Worm (Caenorhabditis elegans) whole organism, L3 larva: Measurements from ENCODE around the gene dhs-16.

Experiments used
- R02D3.7 ChIP-seq: fragments of 150-350 bp; optimal IDR thresholded peaks from 2 replicates; lab custom pipeline; 2014; ENCODE audit warnings: missing biosample characterization, missing genetic modification characterization
- ZK546.5 ChIP-seq: sonication (generic microtip); optimal IDR thresholded peaks from 2 replicates; lab custom pipeline; 2017; ENCODE audit warnings: missing biosample characterization, missing genetic modification characterization
- aly-2 ChIP-seq: fragments of 150-350 bp; optimal IDR thresholded peaks from 2 replicates; lab custom pipeline; 2014; ENCODE audit warnings: missing biosample characterization, missing genetic modification characterization
- ama-1 ChIP-seq: fragments of 150-350 bp; optimal IDR thresholded peaks from 2 replicates; lab custom pipeline; 2018
- ceh-16 ChIP-seq: sonication (generic microtip); optimal IDR thresholded peaks from 2 replicates; lab custom pipeline; 2017; ENCODE audit warnings: missing biosample characterization, missing genetic modification characterization
- ceh-28 ChIP-seq: fragments of 150-350 bp; optimal IDR thresholded peaks from 2 replicates; lab custom pipeline; 2014; ENCODE audit warnings: missing biosample characterization, missing genetic modification reagents, missing genetic modification characterization
- ceh-82 ChIP-seq: fragments of 150-350 bp; optimal IDR thresholded peaks from 2 replicates; lab custom pipeline; 2014; ENCODE audit warnings: missing biosample characterization, missing genetic modification characterization
- ceh-9 ChIP-seq: sonication (generic microtip); optimal IDR thresholded peaks from 2 replicates; lab custom pipeline; 2018; ENCODE audit warnings: missing biosample characterization, missing genetic modification characterization
- daf-12 ChIP-seq: fragments of 150-350 bp; optimal IDR thresholded peaks from 2 replicates; lab custom pipeline; 2014; ENCODE audit warnings: missing biosample characterization, missing genetic modification reagents, missing genetic modification characterization
- egl-27 ChIP-seq: sonication (generic microtip); optimal IDR thresholded peaks from 4 replicates; lab custom pipeline; 2017; ENCODE audit warnings: missing biosample characterization, missing genetic modification reagents, missing genetic modification characterization
- egl-5 ChIP-seq: fragments of 150-350 bp; optimal IDR thresholded peaks from 2 replicates; lab custom pipeline; 2017; ENCODE audit warnings: missing biosample characterization, missing genetic modification reagents, missing genetic modification characterization, inconsistent platforms
- elt-1 ChIP-seq: fragments of 150-350 bp; optimal IDR thresholded peaks from 2 replicates; lab custom pipeline; 2014; ENCODE audit warnings: missing biosample characterization, missing genetic modification characterization
- elt-2 ChIP-seq: sonication (generic microtip); optimal IDR thresholded peaks from 2 replicates; lab custom pipeline; 2016; ENCODE audit warnings: missing genetic modification reagents, mild to moderate bottlenecking, missing genetic modification characterization, missing compliant biosample characterization
- elt-3 ChIP-seq, 3 experiments: fragments of 150-350 bp in 1 of 3; sonication (generic microtip) in 2 of 3; optimal IDR thresholded peaks; 2 replicates in 2 of 3; 4 replicates in 1 of 3; lab custom pipeline; 2014 to 2017; ENCODE audit warnings: missing biosample characterization in 3 of 3, missing genetic modification characterization in 3 of 3
- eor-1 ChIP-seq, 2 experiments: fragments of 150-350 bp; optimal IDR thresholded peaks; 2 replicates each; lab custom pipeline; 2014 to 2018; ENCODE audit warnings: missing biosample characterization in 2 of 2, missing genetic modification characterization in 2 of 2
- fkh-10 ChIP-seq: sonication (generic microtip); optimal IDR thresholded peaks from 2 replicates; lab custom pipeline; 2017; ENCODE audit warnings: missing biosample characterization, missing genetic modification reagents, missing genetic modification characterization
- fkh-2 ChIP-seq: fragments of 150-350 bp; optimal IDR thresholded peaks from 2 replicates; lab custom pipeline; 2014; ENCODE audit warnings: missing biosample characterization, missing genetic modification reagents, missing genetic modification characterization
- fos-1 ChIP-seq: fragments of 150-350 bp; optimal IDR thresholded peaks from 2 replicates; lab custom pipeline; 2014; ENCODE audit warnings: missing biosample characterization, missing genetic modification characterization
- hmg-11 ChIP-seq: sonication (generic microtip); optimal IDR thresholded peaks from 2 replicates; lab custom pipeline; 2016; ENCODE audit warnings: missing genetic modification characterization, missing compliant biosample characterization
- jun-1 ChIP-seq: fragments of 150-350 bp; optimal IDR thresholded peaks from 2 replicates; lab custom pipeline; 2014; ENCODE audit warnings: missing biosample characterization, missing genetic modification reagents, missing genetic modification characterization
- lin-15B ChIP-seq: fragments of 150-350 bp; optimal IDR thresholded peaks from 2 replicates; lab custom pipeline; 2014; ENCODE audit warnings: missing biosample characterization, missing genetic modification characterization
- lin-39 ChIP-seq: fragments of 150-350 bp; optimal IDR thresholded peaks from 2 replicates; lab custom pipeline; 2018; ENCODE audit warnings: missing biosample characterization, missing genetic modification reagents, missing genetic modification characterization
- lsy-12 ChIP-seq: sonication (generic microtip); optimal IDR thresholded peaks from 2 replicates; lab custom pipeline; 2016; ENCODE audit warnings: mild to moderate bottlenecking, missing genetic modification characterization, missing compliant biosample characterization
- mdl-1 ChIP-seq: fragments of 150-350 bp; optimal IDR thresholded peaks from 2 replicates; lab custom pipeline; 2014; ENCODE audit warnings: missing biosample characterization, missing genetic modification characterization
- mml-1 ChIP-seq: fragments of 150-350 bp; sonication (generic microtip); optimal IDR thresholded peaks from 3 replicates; lab custom pipeline; 2014; ENCODE audit warnings: missing biosample characterization, missing genetic modification characterization
- nfya-1 ChIP-seq: sonication (generic microtip); optimal IDR thresholded peaks from 2 replicates; lab custom pipeline; 2017; ENCODE audit warnings: missing genetic modification characterization, mild to moderate bottlenecking, missing compliant biosample characterization, antibody characterized with exemption, moderate library complexity; ENCODE audit not compliant: insufficient read depth
- nhr-11 ChIP-seq: fragments of 150-350 bp; optimal IDR thresholded peaks from 2 replicates; lab custom pipeline; 2014; ENCODE audit warnings: missing biosample characterization, missing genetic modification characterization
- nhr-12 ChIP-seq: fragments of 150-350 bp; optimal IDR thresholded peaks from 2 replicates; lab custom pipeline; 2014; ENCODE audit warnings: missing biosample characterization, missing genetic modification characterization
- nhr-23 ChIP-seq: fragments of 150-350 bp; optimal IDR thresholded peaks from 2 replicates; lab custom pipeline; 2014; ENCODE audit warnings: missing biosample characterization, missing genetic modification reagents, missing genetic modification characterization
- nhr-237 ChIP-seq: fragments of 150-350 bp; optimal IDR thresholded peaks from 2 replicates; lab custom pipeline; 2014; ENCODE audit warnings: missing biosample characterization, missing genetic modification characterization
- nhr-25 ChIP-seq: sonication (generic microtip); optimal IDR thresholded peaks from 2 replicates; lab custom pipeline; 2017; ENCODE audit warnings: missing biosample characterization, missing genetic modification characterization
- nhr-28 ChIP-seq: fragments of 150-350 bp; optimal IDR thresholded peaks from 2 replicates; lab custom pipeline; 2014; ENCODE audit warnings: missing biosample characterization, missing genetic modification characterization
- nhr-43 ChIP-seq: sonication (generic microtip); optimal IDR thresholded peaks from 2 replicates; lab custom pipeline; 2016; ENCODE audit warnings: mild to moderate bottlenecking, missing genetic modification characterization, missing compliant biosample characterization; ENCODE audit not compliant: poor library complexity, severe bottlenecking
- nhr-67 ChIP-seq: fragments of 150-350 bp; optimal IDR thresholded peaks from 2 replicates; lab custom pipeline; 2014; ENCODE audit warnings: missing biosample characterization, missing genetic modification characterization
- nhr-76 ChIP-seq: fragments of 150-350 bp; sonication (generic microtip); optimal IDR thresholded peaks from 5 replicates; lab custom pipeline; 2014; ENCODE audit warnings: missing biosample characterization, missing genetic modification characterization
- nhr-77 ChIP-seq: fragments of 150-350 bp; optimal IDR thresholded peaks from 2 replicates; lab custom pipeline; 2014; ENCODE audit warnings: missing biosample characterization, missing genetic modification characterization
- pha-4 ChIP-seq: fragments of 150-350 bp; optimal IDR thresholded peaks from 2 replicates; lab custom pipeline; 2014; ENCODE audit warnings: missing biosample characterization, missing genetic modification reagents, missing genetic modification characterization
- pqm-1 ChIP-seq: fragments of 150-350 bp; optimal IDR thresholded peaks from 2 replicates; lab custom pipeline; 2017; ENCODE audit warnings: missing biosample characterization, missing genetic modification characterization, inconsistent platforms
- sea-2 ChIP-seq: fragments of 150-350 bp; sonication (generic microtip); optimal IDR thresholded peaks from 4 replicates; lab custom pipeline; 2014; ENCODE audit warnings: missing biosample characterization, missing genetic modification reagents, missing genetic modification characterization
- skn-1 ChIP-seq: fragments of 150-350 bp; optimal IDR thresholded peaks from 2 replicates; lab custom pipeline; 2014; ENCODE audit warnings: missing biosample characterization, missing genetic modification characterization
- snpc-4 ChIP-seq: fragments of 150-350 bp; optimal IDR thresholded peaks from 2 replicates; lab custom pipeline; 2014; ENCODE audit warnings: missing biosample characterization, missing genetic modification characterization
- tbx-2 ChIP-seq: sonication (generic microtip); optimal IDR thresholded peaks from 2 replicates; lab custom pipeline; 2016; ENCODE audit warnings: mild to moderate bottlenecking, missing genetic modification characterization, missing compliant biosample characterization
- unc-39 ChIP-seq: sonication (generic microtip); optimal IDR thresholded peaks from 4 replicates; lab custom pipeline; 2017; ENCODE audit warnings: missing biosample characterization, missing genetic modification characterization
- unc-62 ChIP-seq: fragments of 150-350 bp; sonication (generic microtip); optimal IDR thresholded peaks from 4 replicates; lab custom pipeline; 2014; ENCODE audit warnings: missing biosample characterization, missing genetic modification reagents, missing genetic modification characterization
- zag-1 ChIP-seq: fragments of 150-350 bp; optimal IDR thresholded peaks from 2 replicates; lab custom pipeline; 2014; ENCODE audit warnings: missing biosample characterization, missing genetic modification characterization
- ztf-11 ChIP-seq: fragments of 150-350 bp; optimal IDR thresholded peaks from 2 replicates; lab custom pipeline; 2014; ENCODE audit warnings: missing biosample characterization, missing genetic modification characterization
- ztf-4 ChIP-seq: fragments of 150-350 bp; optimal IDR thresholded peaks from 2 replicates; lab custom pipeline; 2014; ENCODE audit warnings: missing biosample characterization, missing genetic modification characterization

The dhs-16 gene

ce11 chrV:5996114-5996513 lies 12.6 kb downstream of the dhs-16 start, which contains the start of gene cpg-4:
TSS of gene cpg-4 (plus strand) at chrV:5996416.
- TF ChIP-seq egl-5 (no peak), fkh-2 (tag; lab: Kevin White, UChicago) (no peak), daf-12 (tag; lab: Kevin White, UChicago) (no peak), mml-1 (tag; lab: Kevin White, UChicago) (no peak), fos-1 (tag; lab: Kevin White, UChicago) (no peak), mdl-1 (tag; lab: Kevin White, UChicago) (no peak), aly-2 (tag; lab: Kevin White, UChicago) (no peak), nhr-23 (tag; lab: Kevin White, UChicago) (no peak), elt-2 (tag; lab: Kevin White, UChicago) (no peak), nhr-11 (no peak), nhr-28 (tag; lab: Kevin White, UChicago) (no peak), jun-1 (no peak), ZK546.5 (no peak), nhr-25 (no peak), nfya-1 (tag; lab: Kevin White, UChicago) (no peak)

- peak; percentile 97 for TF ChIP-seq hmg-11
- TF ChIP-seq elt-3 (tag; optimal IDR thresholded peaks at IDR 0.05; lab: Kevin White, UChicago), result peak in 1 of 3 experiments; percentile 82
- peak; percentile 95 for TF ChIP-seq pha-4 (tag; lab: Kevin White, UChicago)
- TF ChIP-seq tbx-2 (tag; lab: Kevin White, UChicago), result peak; percentile 89
- peak; percentile 96 for TF ChIP-seq egl-27 (tag; lab: Kevin White, UChicago)
- TF ChIP-seq jun-1, result peak; percentile 99
- peak; percentile 41 for TF ChIP-seq R02D3.7 (tag; lab: Kevin White, UChicago)
- peak; percentile 97 for TF ChIP-seq nhr-23 (tag; lab: Kevin White, UChicago)
- TF ChIP-seq nfya-1 (tag; lab: Kevin White, UChicago), result peak; percentile 91
- peak; percentile 85 for TF ChIP-seq mdl-1 (tag; lab: Kevin White, UChicago)
- peak; percentile 98 for TF ChIP-seq elt-2 (tag; lab: Kevin White, UChicago)
- TF ChIP-seq ceh-16 (tag; lab: Kevin White, UChicago), result no peak
- TF ChIP-seq daf-12 (tag; lab: Kevin White, UChicago), result no peak
- TF ChIP-seq fos-1 (tag; lab: Kevin White, UChicago), result no peak
- TF ChIP-seq ceh-82, result no peak
- no peak for TF ChIP-seq aly-2 (tag; lab: Kevin White, UChicago)
- TF ChIP-seq nhr-76 (tag; lab: Kevin White, UChicago), result peak; percentile 61
- TF ChIP-seq ztf-11 (tag; lab: Kevin White, UChicago), result no peak
- peak; percentile 80 for TF ChIP-seq nhr-77 (tag; lab: Kevin White, UChicago)
- no peak for TF ChIP-seq mml-1 (tag; lab: Kevin White, UChicago)
- peak; percentile 72 for TF ChIP-seq unc-62 (GFP tag; lab: Kevin White, UChicago)
- TF ChIP-seq snpc-4 (tag; lab: Kevin White, UChicago), result peak; percentile 61
- TF ChIP-seq skn-1 (tag; lab: Kevin White, UChicago), result peak; percentile 91
- TF ChIP-seq ceh-28 (tag; lab: Kevin White, UChicago), result peak; percentile 94
- no peak for TF ChIP-seq nhr-12
- TF ChIP-seq eor-1 (tag; optimal IDR thresholded peaks at IDR 0.05; lab: Kevin White, UChicago), result no peak
- TF ChIP-seq ztf-4 (tag; lab: Kevin White, UChicago), result peak; percentile 68
- peak; percentile 87 for TF ChIP-seq nhr-11
- peak; percentile 41 for TF ChIP-seq elt-1 (tag; lab: Kevin White, UChicago)
- TF ChIP-seq ama-1 (lab: Kevin White, UChicago), result peak; percentile 23
- peak; percentile 94 for TF ChIP-seq nhr-43 (tag; lab: Kevin White, UChicago)
- no peak for TF ChIP-seq fkh-10 (GFP tag; lab: Kevin White, UChicago)
- no peak for TF ChIP-seq nhr-237
- no peak for TF ChIP-seq zag-1 (tag; lab: Kevin White, UChicago)
- peak; percentile 20 for TF ChIP-seq nhr-28 (tag; lab: Kevin White, UChicago)
- no peak for TF ChIP-seq sea-2 (GFP tag; lab: Kevin White, UChicago)
- peak; percentile 73 for TF ChIP-seq egl-5
- no peak for TF ChIP-seq ceh-9 (tag; lab: Kevin White, UChicago)
- peak; percentile 21 for TF ChIP-seq unc-39 (tag; lab: Kevin White, UChicago)
- TF ChIP-seq fkh-2 (tag; lab: Kevin White, UChicago), result no peak
- TF ChIP-seq lin-15B (tag; lab: Kevin White, UChicago), result peak; percentile 56
- no peak for TF ChIP-seq ZK546.5
- no peak for TF ChIP-seq nhr-67
- peak; percentile 93 for TF ChIP-seq lin-39 (tag; lab: Kevin White, UChicago)
- peak; percentile 90 for TF ChIP-seq pqm-1 (tag; lab: Kevin White, UChicago)
- TF ChIP-seq nhr-25, result peak; percentile 98
- peak; percentile 94 for TF ChIP-seq lsy-12 (tag; lab: Kevin White, UChicago)
- TF ChIP-seq, all 47 proteins: peak for 30
Observed at ce11 chrV:6000368-6000802, 16.8 kb downstream of the dhs-16 start.
